Fruit fly (Drosophila melanogaster): ENCODE data around the gene amos.

Gene amos

dm6 chr2L:18564417-18564816 is 32.3 kb downstream of the amos start:
- no peak for TF ChIP-seq noc (tag; optimal IDR thresholded peaks at IDR 0.05)

dm6 chr2L:18563991-18564390 is 32.7 kb downstream of the amos start:
- TF ChIP-seq noc (tag; optimal IDR thresholded peaks at IDR 0.05), result no peak

dm6 chr2L:18563020-18563546 is 33.6 kb downstream of the amos start:
- peak; percentile 10 for TF ChIP-seq noc (tag; optimal IDR thresholded peaks at IDR 0.05)

- TF ChIP-seq noc (tag; optimal IDR thresholded peaks at IDR 0.05), result no peak
Observed at dm6 chr2L:18562573-18562972, 34.1 kb downstream of the amos start.

dm6 chr2L:18561522-18562119 is 35.1 kb downstream of the amos start:
- peak; percentile 10 for TF ChIP-seq noc (tag; optimal IDR thresholded peaks at IDR 0.05)

dm6 chr2L:18561018-18561417 is 35.7 kb downstream of the amos start:
- TF ChIP-seq noc (tag; optimal IDR thresholded peaks at IDR 0.05), result peak; percentile 30

- TF ChIP-seq noc (tag; optimal IDR thresholded peaks at IDR 0.05), result no peak
Observed at dm6 chr2L:18559084-18559483, 37.6 kb downstream of the amos start.

dm6 chr2L:18557965-18558537 is 38.7 kb downstream of the amos start:
- peak; percentile 72 for TF ChIP-seq noc (tag; optimal IDR thresholded peaks at IDR 0.05)

- TF ChIP-seq noc (tag; optimal IDR thresholded peaks at IDR 0.05), result no peak
Observed at dm6 chr2L:18556384-18556783, 40.3 kb downstream of the amos start.

- no peak for TF ChIP-seq noc (tag; optimal IDR thresholded peaks at IDR 0.05)
Observed at dm6 chr2L:18554205-18554604, 42.5 kb downstream of the amos start.

dm6 chr2L:18549470-18549869 is 47.3 kb downstream of the amos start:
- TF ChIP-seq noc (tag; optimal IDR thresholded peaks at IDR 0.05), result peak; percentile 18

dm6 chr2L:18548753-18549152 is 48.0 kb downstream of the amos start:
- no peak for TF ChIP-seq noc (tag; optimal IDR thresholded peaks at IDR 0.05)

dm6 chr2L:18546426-18546825 is 50.3 kb downstream of the amos start:
- no peak for TF ChIP-seq noc (tag; optimal IDR thresholded peaks at IDR 0.05)
